Fruit fly (Drosophila melanogaster) whole organism, wandering third instar larva: ENCODE measurements around the gene Polr3G.

Experiments used
- Abd-B ChIP-seq: fragments of >200 bp; optimal IDR thresholded peaks from 2 replicates; lab custom pipeline; 2017; ENCODE audit warnings: missing biosample characterization, missing genetic modification characterization
- CG32264 ChIP-seq: fragments of 200-800 bp; sonication (Bioruptor generic); optimal IDR thresholded peaks from 2 replicates; lab custom pipeline; 2016; ENCODE audit warnings: missing biosample characterization, missing genetic modification characterization
- CG9705 ChIP-seq: fragments of 200-800 bp; sonication (Bioruptor generic); optimal IDR thresholded peaks from 2 replicates; lab custom pipeline; 2018; ENCODE audit warnings: missing biosample characterization, mild to moderate bottlenecking, missing genetic modification characterization
- CrebA ChIP-seq: fragments of 200-800 bp; sonication (Bioruptor generic); optimal IDR thresholded peaks from 2 replicates; lab custom pipeline; 2016; ENCODE audit warnings: missing biosample characterization, mild to moderate bottlenecking, missing genetic modification characterization, borderline replicate concordance
- Dfd ChIP-seq: fragments of >200 bp; optimal IDR thresholded peaks from 2 replicates; lab custom pipeline; 2017; ENCODE audit warnings: missing biosample characterization, missing genetic modification characterization
- Dif ChIP-seq: fragments of 200-275, 200-300 bp; sonication (Bioruptor generic); optimal IDR thresholded peaks from 2 replicates; lab custom pipeline; 2018; ENCODE audit warnings: missing biosample characterization, missing genetic modification characterization; ENCODE audit not compliant: partially characterized antibody
- GATAd ChIP-seq: sonication (Bioruptor generic); optimal IDR thresholded peaks from 2 replicates; lab custom pipeline; 2016; ENCODE audit warnings: missing biosample characterization, missing genetic modification characterization
- HLH106 ChIP-seq: fragments of 200-800 bp; optimal IDR thresholded peaks from 3 replicates; lab custom pipeline; 2019; ENCODE audit warnings: missing biosample characterization, mild to moderate bottlenecking, missing genetic modification characterization, moderate library complexity
- Hnf4 ChIP-seq: fragments of 200-800 bp; sonication (Bioruptor generic); optimal IDR thresholded peaks from 2 replicates; lab custom pipeline; 2016; ENCODE audit warnings: missing biosample characterization, mild to moderate bottlenecking, missing genetic modification characterization
- Hr78 ChIP-seq: fragments of >200 bp; optimal IDR thresholded peaks from 2 replicates; lab custom pipeline; 2017; ENCODE audit warnings: missing biosample characterization, missing genetic modification characterization
- Hr83 ChIP-seq: fragments of 200-300 bp; sonication (Bioruptor generic); optimal IDR thresholded peaks from 2 replicates; lab custom pipeline; 2016; ENCODE audit warnings: missing biosample characterization, mild to moderate bottlenecking, missing genetic modification characterization, moderate library complexity; ENCODE audit not compliant: poor library complexity, severe bottlenecking
- Jra ChIP-seq: sonication (Bioruptor generic); optimal IDR thresholded peaks from 2 replicates; lab custom pipeline; 2016; ENCODE audit warnings: missing biosample characterization, missing genetic modification characterization
- Mio ChIP-seq: sonication (Bioruptor generic); optimal IDR thresholded peaks from 2 replicates; lab custom pipeline; 2016; ENCODE audit warnings: missing biosample characterization, missing genetic modification characterization
- Myc ChIP-seq: fragments of >200 bp; optimal IDR thresholded peaks from 2 replicates; lab custom pipeline; 2017
- N ChIP-seq: fragments of >200 bp; optimal IDR thresholded peaks from 2 replicates; lab custom pipeline; 2018; ENCODE audit warnings: missing biosample characterization, missing external identifiers, missing genetic modification characterization
- OdsH ChIP-seq: fragments of 200-800 bp; sonication (Bioruptor generic); optimal IDR thresholded peaks from 2 replicates; lab custom pipeline; 2016; ENCODE audit warnings: missing biosample characterization, mild to moderate bottlenecking, missing genetic modification characterization
- Rel ChIP-seq, 2 experiments: fragments of 200-800 bp; sonication (Bioruptor generic) in 1 of 2; optimal IDR thresholded peaks; 2 replicates in 1 of 2; 3 replicates in 1 of 2; lab custom pipeline; 2016 to 2019; ENCODE audit warnings: mild to moderate bottlenecking in 2 of 2, missing biosample characterization in 2 of 2, missing genetic modification characterization in 2 of 2, moderate library complexity in 1 of 2
- Sp1 ChIP-seq: fragments of 200-800 bp; sonication (Bioruptor generic); optimal IDR thresholded peaks from 3 replicates; lab custom pipeline; 2019; ENCODE audit warnings: missing biosample characterization, mild to moderate bottlenecking, missing genetic modification characterization, moderate library complexity
- Vsx2 ChIP-seq: fragments of 200-300, 225-300 bp; sonication (Bioruptor generic); optimal IDR thresholded peaks from 2 replicates; lab custom pipeline; 2018; ENCODE audit warnings: missing biosample characterization, missing genetic modification characterization; ENCODE audit not compliant: partially characterized antibody
- br ChIP-seq: fragments of 200-800 bp; sonication (Bioruptor generic); optimal IDR thresholded peaks from 2 replicates; lab custom pipeline; 2016; ENCODE audit warnings: missing biosample characterization, missing genetic modification characterization
- brk ChIP-seq: fragments of 200-800 bp; sonication (Bioruptor generic); optimal IDR thresholded peaks from 2 replicates; lab custom pipeline; 2016; ENCODE audit warnings: missing biosample characterization, mild to moderate bottlenecking, missing genetic modification characterization
- dl ChIP-seq, 2 experiments: fragments of 175-275, 200-275 bp in 1 of 2; fragments of 200-275 bp in 1 of 2; sonication (Bioruptor generic); optimal IDR thresholded peaks; lab custom pipeline; 2018; ENCODE audit warnings: mild to moderate bottlenecking in 2 of 2, missing biosample characterization in 2 of 2, missing genetic modification characterization in 2 of 2, moderate library complexity in 2 of 2; ENCODE audit not compliant: partially characterized antibody in 2 of 2, insufficient read depth in 1 of 2
- dmrt93B ChIP-seq: fragments of 200-800 bp; sonication (Bioruptor generic); optimal IDR thresholded peaks from 2 replicates; lab custom pipeline; 2018; ENCODE audit warnings: missing biosample characterization, mild to moderate bottlenecking, missing genetic modification characterization
- dsf ChIP-seq: sonication (Bioruptor generic); optimal IDR thresholded peaks from 2 replicates; lab custom pipeline; 2016; ENCODE audit warnings: missing biosample characterization, missing genetic modification characterization, borderline replicate concordance
- ey ChIP-seq: fragments of 200-800 bp; sonication (Bioruptor generic); optimal IDR thresholded peaks from 2 replicates; lab custom pipeline; 2016; ENCODE audit warnings: missing biosample characterization, missing genetic modification characterization
- foxo ChIP-seq, 2 experiments: fragments of 200-800 bp; sonication (Bioruptor generic); optimal IDR thresholded peaks; 2 replicates in 1 of 2; 3 replicates in 1 of 2; lab custom pipeline; 2016 to 2017; ENCODE audit warnings: missing biosample characterization in 2 of 2, missing genetic modification characterization in 2 of 2
- fru ChIP-seq: fragments of 200-800 bp; sonication (Bioruptor generic); optimal IDR thresholded peaks from 3 replicates; lab custom pipeline; 2016; ENCODE audit warnings: missing biosample characterization, mild to moderate bottlenecking, missing genetic modification characterization
- h ChIP-seq: fragments of 200-800 bp; sonication (Bioruptor generic); optimal IDR thresholded peaks from 3 replicates; lab custom pipeline; 2016; ENCODE audit warnings: missing biosample characterization, mild to moderate bottlenecking, missing genetic modification characterization
- jim ChIP-seq: fragments of 175-275, 200-325 bp; sonication (Bioruptor generic); optimal IDR thresholded peaks from 2 replicates; lab custom pipeline; 2016; ENCODE audit warnings: missing biosample characterization, mild to moderate bottlenecking, missing genetic modification characterization
- lola ChIP-seq: fragments of >200 bp; optimal IDR thresholded peaks from 2 replicates; lab custom pipeline; 2017; ENCODE audit warnings: missing biosample characterization, missing genetic modification characterization
- pan ChIP-seq: fragments of >200 bp; optimal IDR thresholded peaks from 2 replicates; lab custom pipeline; 2017
- psq ChIP-seq: fragments of 200-800 bp; sonication (Bioruptor generic); optimal IDR thresholded peaks from 3 replicates; lab custom pipeline; 2017; ENCODE audit warnings: missing biosample characterization, mild to moderate bottlenecking, missing genetic modification characterization, moderate library complexity
- rgr ChIP-seq: fragments of 200-800 bp; sonication (Bioruptor generic); optimal IDR thresholded peaks from 3 replicates; lab custom pipeline; 2016; ENCODE audit warnings: missing biosample characterization, mild to moderate bottlenecking, missing genetic modification characterization
- sage ChIP-seq: fragments of 200-800 bp; sonication (Bioruptor generic); optimal IDR thresholded peaks from 2 replicates; lab custom pipeline; 2016; ENCODE audit warnings: missing biosample characterization, mild to moderate bottlenecking, missing genetic modification characterization
- sv ChIP-seq: fragments of 200-800 bp; sonication (Bioruptor generic); optimal IDR thresholded peaks from 3 replicates; lab custom pipeline; 2016; ENCODE audit warnings: missing biosample characterization, missing genetic modification characterization
- tai ChIP-seq: sonication (Bioruptor generic); optimal IDR thresholded peaks from 2 replicates; lab custom pipeline; 2016; ENCODE audit warnings: missing biosample characterization, missing genetic modification characterization
- usp ChIP-seq: fragments of >200 bp; optimal IDR thresholded peaks from 2 replicates; lab custom pipeline; 2017; ENCODE audit warnings: missing biosample characterization, missing genetic modification characterization
- woc ChIP-seq: sonication (Bioruptor generic); optimal IDR thresholded peaks from 2 replicates; lab custom pipeline; 2016; ENCODE audit warnings: missing biosample characterization, mild to moderate bottlenecking, missing genetic modification characterization

Gene Polr3G

DNA sequence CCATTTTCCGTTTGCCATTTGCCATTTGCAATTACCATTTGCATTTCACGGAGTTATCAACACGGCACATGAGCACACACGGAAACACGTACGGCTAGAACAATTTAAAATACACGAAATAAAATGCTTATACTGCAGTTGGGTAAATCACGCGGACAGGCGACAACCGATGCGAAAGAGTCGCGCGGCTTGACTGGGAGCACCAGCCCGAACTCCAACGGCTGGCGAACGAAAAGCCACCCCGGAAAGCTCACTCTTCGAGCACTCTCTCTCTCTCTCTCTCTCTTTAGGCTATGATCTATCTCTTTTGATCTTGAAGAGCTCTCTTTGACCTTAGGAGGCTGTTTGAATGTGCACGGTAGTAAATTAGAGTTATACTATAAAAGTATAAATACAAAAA is 5.6 kb downstream of the Polr3G start, which contains the start of gene blot:
Gene blot (minus strand): TSS at position 196 of the 400 bp plus-strand sequence.
- TF ChIP-seq Sp1 (GFP tag; lab: Kevin White, UChicago), result peak; percentile 12
- peak; percentile 57 for TF ChIP-seq Hr83 (GFP tag; lab: Kevin White, UChicago)
- peak; percentile 6 for TF ChIP-seq Rel (GFP tag; optimal IDR thresholded peaks at IDR 0.05; lab: Kevin White, UChicago)
- TF ChIP-seq Rel (tag; optimal IDR thresholded peaks at IDR 0.05; lab: Kevin White, UChicago), result no peak
- peak; percentile 70 for TF ChIP-seq Vsx2 (GFP tag; lab: Kevin White, UChicago)
- TF ChIP-seq rgr (GFP tag; lab: Kevin White, UChicago), result peak; percentile 15
- peak; percentile 93 to 94 for TF ChIP-seq dl (GFP tag; optimal IDR thresholded peaks at IDR 0.05; lab: Kevin White, UChicago; ENCODE audit: insufficient read depth in 1 of 2, partially characterized antibody in 2 of 2)
- TF ChIP-seq Dif (GFP tag; lab: Kevin White, UChicago), result peak; percentile 96
- TF ChIP-seq woc (GFP tag; lab: Kevin White, UChicago), result no peak
- TF ChIP-seq h (GFP tag; lab: Kevin White, UChicago), result no peak

DNA sequence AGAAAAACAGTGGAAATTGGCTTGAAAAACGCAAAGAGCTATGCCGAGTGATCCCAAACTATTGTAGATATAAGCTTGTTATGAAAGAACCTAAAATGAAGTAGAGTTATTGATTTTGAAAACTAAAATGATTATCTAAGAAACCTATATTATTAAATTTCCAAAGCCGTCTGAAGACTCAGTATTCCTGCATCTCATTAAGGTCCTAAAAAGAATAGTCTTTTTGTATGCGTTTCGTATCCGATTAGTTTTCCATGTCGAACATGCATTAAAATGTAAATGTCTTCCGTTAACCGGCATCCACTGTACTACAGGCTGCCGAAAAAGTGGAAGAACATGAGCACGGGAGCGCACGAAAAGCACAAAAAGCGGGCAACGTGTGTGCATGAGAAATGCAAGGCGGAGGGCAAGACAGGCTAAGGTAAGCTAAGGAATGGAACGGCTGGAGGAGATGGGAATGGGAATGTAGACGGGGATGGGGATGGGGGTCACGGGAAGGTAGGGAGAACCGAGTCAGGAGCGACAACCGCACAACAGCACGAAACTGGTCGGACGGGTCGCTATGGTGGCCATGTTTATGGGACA is 6.2 kb downstream of the Polr3G start:
- peak; percentile 71 for TF ChIP-seq HLH106 (tag; lab: Kevin White, UChicago)
- no peak for TF ChIP-seq Myc (lab: Kevin White, UChicago)
- no peak for TF ChIP-seq Dfd
- TF ChIP-seq usp (GFP tag; lab: Kevin White, UChicago), result no peak
- TF ChIP-seq Sp1 (GFP tag; lab: Kevin White, UChicago), result peak; percentile 72
- no peak for TF ChIP-seq Hr83 (GFP tag; lab: Kevin White, UChicago)
- TF ChIP-seq CG9705 (GFP tag; lab: Kevin White, UChicago), result no peak
- TF ChIP-seq N, result no peak
- TF ChIP-seq Abd-B (GFP tag; lab: Kevin White, UChicago), result no peak
- no peak for TF ChIP-seq Vsx2 (GFP tag; lab: Kevin White, UChicago)
- peak; percentile 60 for TF ChIP-seq rgr (GFP tag; lab: Kevin White, UChicago)
- peak in 1 of 2 experiments; percentile 77 for TF ChIP-seq foxo (GFP tag; optimal IDR thresholded peaks at IDR 0.05; lab: Kevin White, UChicago)
- no peak for TF ChIP-seq lola (GFP tag; lab: Kevin White, UChicago)
- TF ChIP-seq Hnf4 (GFP tag; lab: Kevin White, UChicago), result peak; percentile 34
- no peak for TF ChIP-seq Hr78 (GFP tag; lab: Kevin White, UChicago)
- no peak for TF ChIP-seq Mio (GFP tag; lab: Kevin White, UChicago)
- peak; percentile 23 for TF ChIP-seq dmrt93B (GFP tag; lab: Kevin White, UChicago)
- TF ChIP-seq sage, result peak; percentile 4
- no peak for TF ChIP-seq sv
- TF ChIP-seq dsf (GFP tag; lab: Kevin White, UChicago), result no peak
- TF ChIP-seq br (GFP tag; lab: Kevin White, UChicago), result peak; percentile 78
- TF ChIP-seq Rel (GFP tag; optimal IDR thresholded peaks at IDR 0.05; lab: Kevin White, UChicago), result no peak
- TF ChIP-seq Rel (tag; optimal IDR thresholded peaks at IDR 0.05; lab: Kevin White, UChicago), result peak; percentile 7
- peak; percentile 82 for TF ChIP-seq Dif (GFP tag; lab: Kevin White, UChicago)
- TF ChIP-seq CG32264 (GFP tag; lab: Kevin White, UChicago), result peak; percentile 45
- peak; percentile 3 for TF ChIP-seq jim
- TF ChIP-seq woc (GFP tag; lab: Kevin White, UChicago), result peak; percentile 80
- peak; percentile 5 to 59 for TF ChIP-seq dl (GFP tag; optimal IDR thresholded peaks at IDR 0.05; lab: Kevin White, UChicago; ENCODE audit: insufficient read depth in 1 of 2, partially characterized antibody in 2 of 2)
- TF ChIP-seq tai (GFP tag; lab: Kevin White, UChicago), result no peak
- peak; percentile 83 for TF ChIP-seq fru (GFP tag; lab: Kevin White, UChicago)
- TF ChIP-seq OdsH (GFP tag; lab: Kevin White, UChicago), result peak; percentile 79
- no peak for TF ChIP-seq CrebA (GFP tag; lab: Kevin White, UChicago)
- TF ChIP-seq Jra (GFP tag; lab: Kevin White, UChicago), result no peak
- TF ChIP-seq h (GFP tag; lab: Kevin White, UChicago), result peak; percentile 65
- peak; percentile 31 for TF ChIP-seq brk (GFP tag; lab: Kevin White, UChicago)
- TF ChIP-seq psq, result peak; percentile 86
- TF ChIP-seq ey (GFP tag; lab: Kevin White, UChicago), result peak; percentile 62
- TF ChIP-seq pan (lab: Kevin White, UChicago), result no peak
- TF ChIP-seq GATAd, result no peak
- TF ChIP-seq, all 38 proteins: peak for 20
